Worm (Caenorhabditis elegans) whole organism, L2 larva: ENCODE measurements around the gene ZK1086.3.
A peak's percentile ranks its signal among the peaks of the same experiment; 100 is the strongest.

Experiments used
- C34F6.9 ChIP-seq: fragments of 150-350 bp; optimal IDR thresholded peaks from 2 replicates; lab custom pipeline; 2014; ENCODE audit warnings: missing biosample characterization, missing genetic modification characterization
- F13H6.1 ChIP-seq: sonication (generic microtip); optimal IDR thresholded peaks from 2 replicates; lab custom pipeline; 2016; ENCODE audit warnings: missing genetic modification characterization, missing compliant biosample characterization
- Y55F3AM.14 ChIP-seq: fragments of 200-800 bp; sonication (Bioruptor generic); optimal IDR thresholded peaks from 2 replicates; lab custom pipeline; 2018; ENCODE audit warnings: mild to moderate bottlenecking, missing genetic modification characterization, missing compliant biosample characterization
- ZK546.5 ChIP-seq: sonication (generic microtip); optimal IDR thresholded peaks from 2 replicates; lab custom pipeline; 2017; ENCODE audit warnings: missing biosample characterization, missing genetic modification characterization
- alr-1 ChIP-seq: fragments of 150-350 bp; optimal IDR thresholded peaks from 2 replicates; lab custom pipeline; 2014; ENCODE audit warnings: missing biosample characterization, missing genetic modification characterization
- aly-2 ChIP-seq: fragments of 150-350 bp; optimal IDR thresholded peaks from 2 replicates; lab custom pipeline; 2014; ENCODE audit warnings: missing biosample characterization, missing genetic modification characterization
- ama-1 ChIP-seq: fragments of 150-350 bp; optimal IDR thresholded peaks from 2 replicates; lab custom pipeline; 2018; ENCODE audit warnings: inconsistent platforms
- ceh-16 ChIP-seq: fragments of 150-350 bp; optimal IDR thresholded peaks from 2 replicates; lab custom pipeline; 2014; ENCODE audit warnings: missing biosample characterization, missing genetic modification characterization
- ceh-82 ChIP-seq: fragments of 150-350 bp; optimal IDR thresholded peaks from 2 replicates; lab custom pipeline; 2014; ENCODE audit warnings: missing biosample characterization, missing genetic modification characterization
- crh-2 ChIP-seq: sonication (generic microtip); optimal IDR thresholded peaks from 2 replicates; lab custom pipeline; 2017; ENCODE audit warnings: missing biosample characterization, missing genetic modification characterization
- egl-27 ChIP-seq: sonication (generic microtip); optimal IDR thresholded peaks from 3 replicates; lab custom pipeline; 2017; ENCODE audit warnings: missing biosample characterization, missing genetic modification reagents, missing genetic modification characterization
- elt-1 ChIP-seq: fragments of 150-350 bp; optimal IDR thresholded peaks from 2 replicates; lab custom pipeline; 2014; ENCODE audit warnings: missing biosample characterization, missing genetic modification characterization
- fos-1 ChIP-seq: fragments of 150-350 bp; optimal IDR thresholded peaks from 2 replicates; lab custom pipeline; 2014; ENCODE audit warnings: missing biosample characterization, missing genetic modification characterization
- gmeb-1 ChIP-seq: fragments of 150-350 bp; optimal IDR thresholded peaks from 2 replicates; lab custom pipeline; 2014; ENCODE audit warnings: missing biosample characterization, missing genetic modification characterization
- lin-11 ChIP-seq: fragments of 150-350 bp; sonication (generic microtip); optimal IDR thresholded peaks from 2 replicates; lab custom pipeline; 2014; ENCODE audit warnings: missing biosample characterization, missing genetic modification characterization, inconsistent platforms, mixed read lengths
- lin-13 ChIP-seq: fragments of 150-350 bp; optimal IDR thresholded peaks from 2 replicates; lab custom pipeline; 2014; ENCODE audit warnings: missing biosample characterization, missing genetic modification reagents, missing genetic modification characterization
- lin-39 ChIP-seq: fragments of 150-350 bp; optimal IDR thresholded peaks from 2 replicates; lab custom pipeline; 2014; ENCODE audit warnings: missing biosample characterization, missing genetic modification reagents, missing genetic modification characterization
- lsy-2 ChIP-seq, 2 experiments: fragments of 150-350 bp in 1 of 2; sonication (generic microtip) in 1 of 2; optimal IDR thresholded peaks; 2 replicates each; lab custom pipeline; 2014 to 2017; ENCODE audit warnings: missing biosample characterization in 2 of 2, missing genetic modification characterization in 2 of 2
- mab-5 ChIP-seq: fragments of 150-350 bp; optimal IDR thresholded peaks from 2 replicates; lab custom pipeline; 2014; ENCODE audit warnings: missing biosample characterization, missing genetic modification characterization
- mbf-1 ChIP-seq: sonication (generic microtip); optimal IDR thresholded peaks from 2 replicates; lab custom pipeline; 2017; ENCODE audit warnings: missing biosample characterization, missing genetic modification characterization
- mdl-1 ChIP-seq, 2 experiments: fragments of 150-350 bp in 1 of 2; sonication (generic microtip) in 1 of 2; optimal IDR thresholded peaks; 2 replicates each; lab custom pipeline; 2017; ENCODE audit warnings: missing biosample characterization in 2 of 2, missing genetic modification characterization in 2 of 2
- nhr-10 ChIP-seq: sonication (generic microtip); optimal IDR thresholded peaks from 2 replicates; lab custom pipeline; 2017; ENCODE audit warnings: missing biosample characterization, missing genetic modification characterization
- nhr-11 ChIP-seq: fragments of 150-350 bp; optimal IDR thresholded peaks from 2 replicates; lab custom pipeline; 2014; ENCODE audit warnings: missing biosample characterization, missing genetic modification characterization
- nhr-12 ChIP-seq: fragments of 150-350 bp; optimal IDR thresholded peaks from 2 replicates; lab custom pipeline; 2014; ENCODE audit warnings: missing biosample characterization, missing genetic modification characterization
- nhr-129 ChIP-seq: fragments of 150-350 bp; optimal IDR thresholded peaks from 2 replicates; lab custom pipeline; 2014; ENCODE audit warnings: missing biosample characterization, missing genetic modification characterization
- nhr-21 ChIP-seq: fragments of 150-350 bp; optimal IDR thresholded peaks from 2 replicates; lab custom pipeline; 2014; ENCODE audit warnings: missing biosample characterization, missing genetic modification characterization
- nhr-23 ChIP-seq: fragments of 150-350 bp; optimal IDR thresholded peaks from 2 replicates; lab custom pipeline; 2014; ENCODE audit warnings: missing biosample characterization, missing genetic modification reagents, missing genetic modification characterization
- nhr-237 ChIP-seq: fragments of 150-350 bp; optimal IDR thresholded peaks from 2 replicates; lab custom pipeline; 2014; ENCODE audit warnings: missing biosample characterization, missing genetic modification characterization
- nhr-25 ChIP-seq: fragments of 150-350 bp; sonication (generic microtip); optimal IDR thresholded peaks from 3 replicates; lab custom pipeline; 2014; ENCODE audit warnings: missing biosample characterization, missing genetic modification characterization
- peb-1 ChIP-seq: fragments of 150-350 bp; optimal IDR thresholded peaks from 2 replicates; lab custom pipeline; 2014; ENCODE audit warnings: missing biosample characterization, missing genetic modification characterization
- skn-1 ChIP-seq: sonication (generic microtip); optimal IDR thresholded peaks from 2 replicates; lab custom pipeline; 2017; ENCODE audit warnings: missing biosample characterization, missing genetic modification characterization
- sma-9 ChIP-seq, 2 experiments: fragments of 150-350 bp in 1 of 2; sonication (generic microtip) in 1 of 2; optimal IDR thresholded peaks; 2 replicates each; lab custom pipeline; 2014 to 2016; ENCODE audit warnings: missing genetic modification characterization in 2 of 2, mild to moderate bottlenecking in 1 of 2, missing biosample characterization in 1 of 2, missing compliant biosample characterization in 1 of 2, missing genetic modification reagents in 1 of 2, moderate library complexity in 1 of 2
- unc-62 ChIP-seq: fragments of 150-350 bp; optimal IDR thresholded peaks from 2 replicates; lab custom pipeline; 2014; ENCODE audit warnings: missing biosample characterization, missing genetic modification reagents, missing genetic modification characterization
- zag-1 ChIP-seq: fragments of 150-350 bp; optimal IDR thresholded peaks from 2 replicates; lab custom pipeline; 2014; ENCODE audit warnings: missing biosample characterization, missing genetic modification characterization
- ztf-1 ChIP-seq: fragments of 200-800 bp; sonication (Bioruptor generic); conservative IDR thresholded peaks from 2 replicates; pipeline ENCODE4 v1.3.6; 2022; ENCODE audit warnings: missing genetic modification characterization, missing compliant biosample characterization
- ztf-11 ChIP-seq: sonication (generic microtip); optimal IDR thresholded peaks from 2 replicates; lab custom pipeline; 2017; ENCODE audit warnings: missing biosample characterization, missing genetic modification characterization

ZK1086.3 gene

DNA sequence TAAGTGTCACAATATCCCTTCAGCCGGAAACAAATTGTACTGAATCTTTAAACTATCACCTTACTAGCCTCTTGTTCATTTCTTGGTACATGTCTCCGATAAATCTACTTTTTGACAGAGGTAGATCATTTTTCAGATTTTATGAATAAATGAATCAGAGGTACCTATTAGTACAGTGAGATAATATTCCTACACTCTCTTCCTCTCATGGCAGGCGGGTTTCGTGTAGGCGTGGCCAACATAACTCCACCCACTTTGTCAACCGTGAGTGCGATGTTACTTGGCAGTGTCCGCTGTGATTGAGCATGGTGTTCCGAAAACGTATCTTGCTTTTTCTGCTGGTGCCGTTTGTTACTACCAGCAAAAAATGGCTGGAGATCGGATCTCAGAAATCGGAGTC is 5.4 kb upstream of the ZK1086.3 start, which contains the start of gene F55F3.4:
F55F3.4 (plus strand) TSS at position 301 of the 400 bp plus-strand sequence.
- TF ChIP-seq ceh-16 (tag; lab: Kevin White, UChicago) = no peak
- no peak for TF ChIP-seq F13H6.1 (tag; lab: Kevin White, UChicago)
- TF ChIP-seq nhr-21 (tag; lab: Kevin White, UChicago) = no peak
- no peak for TF ChIP-seq nhr-237 (tag; lab: Kevin White, UChicago)
- no peak for TF ChIP-seq ZK546.5 (tag; lab: Kevin White, UChicago)
- TF ChIP-seq gmeb-1 (tag; lab: Kevin White, UChicago) = no peak
- no peak for TF ChIP-seq alr-1
- TF ChIP-seq ztf-1 = no peak
- TF ChIP-seq Y55F3AM.14 = no peak
- no peak for TF ChIP-seq ceh-82 (tag; lab: Kevin White, UChicago)
- no peak for TF ChIP-seq nhr-23 (tag; lab: Kevin White, UChicago)
- no peak for TF ChIP-seq unc-62 (GFP tag; lab: Kevin White, UChicago)
- no peak for TF ChIP-seq crh-2 (tag; lab: Kevin White, UChicago)
- no peak for TF ChIP-seq fos-1 (tag; lab: Kevin White, UChicago)
- TF ChIP-seq sma-9 (GFP tag; optimal IDR thresholded peaks at IDR 0.05; lab: Kevin White, UChicago) = no peak
- TF ChIP-seq sma-9 (tag; optimal IDR thresholded peaks at IDR 0.05; lab: Kevin White, UChicago) = no peak

- TF ChIP-seq lsy-2 (tag; optimal IDR thresholded peaks at IDR 0.05; lab: Kevin White, UChicago) = no peak
- no peak for TF ChIP-seq crh-2 (tag; lab: Kevin White, UChicago)
- no peak for TF ChIP-seq unc-62 (GFP tag; lab: Kevin White, UChicago)
- TF ChIP-seq alr-1 = no peak
- no peak for TF ChIP-seq ztf-11 (tag; lab: Kevin White, UChicago)
- no peak for TF ChIP-seq elt-1
- TF ChIP-seq fos-1 (tag; lab: Kevin White, UChicago) = no peak
- no peak for TF ChIP-seq nhr-10 (tag; lab: Kevin White, UChicago)
- TF ChIP-seq nhr-25 = no peak
- TF ChIP-seq F13H6.1 (tag; lab: Kevin White, UChicago) = no peak
Measured at ce11 chrX:13793525-13793924, 2.9 kb downstream of the ZK1086.3 start, which contains the start of gene ZK1086.2. Gene ZK1086.2 (minus strand): TSS chrX:13793625.

ce11 chrX:13803246-13803645 is 12.6 kb downstream of the ZK1086.3 start:
- TF ChIP-seq lsy-2 (tag; optimal IDR thresholded peaks at IDR 0.05; lab: Kevin White, UChicago) = no peak
- TF ChIP-seq aly-2 = no peak
- TF ChIP-seq egl-27 (tag; lab: Kevin White, UChicago) = no peak
- no peak for TF ChIP-seq mbf-1 (tag; lab: Kevin White, UChicago)
- no peak for TF ChIP-seq skn-1
- TF ChIP-seq nhr-21 (tag; lab: Kevin White, UChicago) = no peak
- TF ChIP-seq ceh-82 (tag; lab: Kevin White, UChicago) = no peak
- peak; percentile 34 for TF ChIP-seq fos-1 (tag; lab: Kevin White, UChicago)
- TF ChIP-seq peb-1 (tag; lab: Kevin White, UChicago) = no peak
- TF ChIP-seq Y55F3AM.14 = no peak
- peak; percentile 37 for TF ChIP-seq crh-2 (tag; lab: Kevin White, UChicago)
- TF ChIP-seq ceh-16 (tag; lab: Kevin White, UChicago) = no peak
- no peak for TF ChIP-seq mab-5 (tag; lab: Kevin White, UChicago)
- no peak for TF ChIP-seq mdl-1 (tag; optimal IDR thresholded peaks at IDR 0.05; lab: Kevin White, UChicago)
- no peak for TF ChIP-seq F13H6.1 (tag; lab: Kevin White, UChicago)
- no peak for TF ChIP-seq lin-39 (tag; lab: Kevin White, UChicago)
- no peak for TF ChIP-seq lin-11 (tag; lab: Kevin White, UChicago)
- TF ChIP-seq ama-1 (lab: Kevin White, UChicago) = no peak
- no peak for TF ChIP-seq nhr-12 (tag; lab: Kevin White, UChicago)
- TF ChIP-seq C34F6.9 (tag; lab: Kevin White, UChicago) = no peak
- no peak for TF ChIP-seq lin-13 (GFP tag; lab: Kevin White, UChicago)
- peak; percentile 43 for TF ChIP-seq sma-9 (GFP tag; optimal IDR thresholded peaks at IDR 0.05; lab: Kevin White, UChicago)
- TF ChIP-seq sma-9 (tag; optimal IDR thresholded peaks at IDR 0.05; lab: Kevin White, UChicago) = no peak
- TF ChIP-seq, all 48 proteins: peak for 3

DNA sequence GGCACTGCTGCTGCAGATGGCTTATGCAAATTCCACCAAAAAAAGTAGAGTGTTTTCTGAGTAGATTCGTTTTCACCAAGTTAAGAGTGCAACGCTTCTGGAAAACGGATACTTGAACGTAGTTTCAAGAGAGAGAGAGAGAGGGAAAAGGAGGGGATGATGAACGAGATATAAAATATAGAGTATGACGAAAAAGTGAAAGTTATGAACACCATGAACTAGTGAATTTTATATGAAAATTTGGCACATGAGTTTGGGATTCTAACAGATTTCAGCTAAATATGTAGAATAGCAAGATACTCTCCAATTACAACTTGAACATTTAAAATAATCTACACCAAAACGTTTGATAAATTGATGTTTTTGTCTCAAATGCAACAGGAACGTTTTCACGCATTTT is 19.1 kb downstream of the ZK1086.3 start, which contains the start of gene obr-3:
obr-3 (minus strand) TSS at position 101 of the 400 bp plus-strand sequence.
- TF ChIP-seq ztf-1 (no peak), crh-2 (tag; lab: Kevin White, UChicago) (no peak), nhr-237 (tag; lab: Kevin White, UChicago) (no peak), nhr-11 (tag; lab: Kevin White, UChicago) (no peak), nhr-129 (tag; lab: Kevin White, UChicago) (no peak), mdl-1 (tag; optimal IDR thresholded peaks at IDR 0.05; lab: Kevin White, UChicago) (no peak), ZK546.5 (tag; lab: Kevin White, UChicago) (no peak), ztf-11 (tag; lab: Kevin White, UChicago) (no peak), peb-1 (tag; lab: Kevin White, UChicago) (no peak), egl-27 (tag; lab: Kevin White, UChicago) (no peak), zag-1 (tag; lab: Kevin White, UChicago) (no peak), lsy-2 (tag; optimal IDR thresholded peaks at IDR 0.05; lab: Kevin White, UChicago) (no peak), C34F6.9 (tag; lab: Kevin White, UChicago) (no peak)
